Worm (Caenorhabditis elegans): Measurements from ENCODE around the gene ipla-5.

Gene ipla-5

DNA sequence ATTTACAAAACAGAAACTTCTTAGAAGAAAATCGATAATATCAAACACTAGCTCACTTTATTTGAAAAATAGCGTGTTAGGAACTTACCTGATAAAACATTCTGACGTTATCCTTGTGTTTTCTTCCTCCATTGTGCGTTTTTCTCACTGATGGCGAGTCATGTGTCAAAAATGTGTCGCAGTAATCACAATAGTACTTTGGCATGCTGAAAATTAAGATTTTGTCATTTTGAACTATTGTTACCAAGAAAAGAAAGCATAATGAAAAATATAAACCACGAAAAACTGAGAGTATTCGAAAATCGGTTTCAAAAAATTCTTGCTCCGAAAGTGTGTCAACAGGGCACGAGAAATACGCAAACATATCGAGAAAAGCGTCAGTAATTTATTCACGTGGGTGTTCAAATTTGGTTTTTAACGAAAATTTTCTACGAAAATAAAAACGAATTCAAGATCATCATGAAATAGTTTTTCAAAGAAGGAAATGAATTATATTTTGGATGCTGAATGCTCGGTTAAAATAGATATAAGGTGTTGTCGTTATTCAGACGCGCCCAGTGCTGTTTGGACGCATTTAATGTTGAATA, 27.3 kb upstream of the ipla-5 start, which contains the start of gene snrp-3 (continued):
- TF ChIP-seq F52B5.7 (tag; optimal IDR thresholded peaks at IDR 0.05), result no peak
- no peak for TF ChIP-seq him-1 (tag; optimal IDR thresholded peaks at IDR 0.05)
- TF ChIP-seq hlh-26 (GFP tag; conservative IDR thresholded peaks at IDR 0.05), result no peak
- TF ChIP-seq nhr-120 (GFP tag; IDR thresholded peaks at IDR 0.05), result no peak
- TF ChIP-seq ceh-79 (tag; optimal IDR thresholded peaks at IDR 0.05), result no peak
- no peak for TF ChIP-seq zim-3 (tag; optimal IDR thresholded peaks at IDR 0.05)
- no peak for TF ChIP-seq mxl-1 (tag; optimal IDR thresholded peaks at IDR 0.05)
- no peak for TF ChIP-seq athp-1 (tag; optimal IDR thresholded peaks at IDR 0.05)
- no peak for TF ChIP-seq let-526 (GFP tag; IDR thresholded peaks at IDR 0.05)
- TF ChIP-seq Y79H2A.3 (GFP tag; conservative IDR thresholded peaks at IDR 0.05), result 0 out of 2 replicates have a peak, but pooled peaks have one; percentile 44
- peak; percentile 81 for TF ChIP-seq lin-40 (tag; optimal IDR thresholded peaks at IDR 0.05)
- no peak for TF ChIP-seq bed-2 (GFP tag; IDR thresholded peaks at IDR 0.05)
- TF ChIP-seq fkh-3 (tag; optimal IDR thresholded peaks at IDR 0.05), result no peak
- no peak for TF ChIP-seq hlh-12 (tag; optimal IDR thresholded peaks at IDR 0.05)
- no peak for TF ChIP-seq ztf-6 (GFP tag; IDR thresholded peaks at IDR 0.05)
- no peak for TF ChIP-seq Y67H2A.10 (GFP tag; conservative IDR thresholded peaks at IDR 0.05)
- no peak for TF ChIP-seq aptf-3 (GFP tag; IDR thresholded peaks at IDR 0.05)
- no peak for TF ChIP-seq somi-1 (GFP tag; optimal IDR thresholded peaks at IDR 0.05)
- TF ChIP-seq lir-1 (GFP tag; conservative IDR thresholded peaks at IDR 0.05), result 0 out of 2 replicates have a peak, but pooled peaks have one; percentile 13
- TF ChIP-seq F23B12.7 (tag; optimal IDR thresholded peaks at IDR 0.05; ENCODE audit: insufficient read depth), result peak; percentile 2
- peak; percentile 63 for TF ChIP-seq lsl-1 (GFP tag; optimal IDR thresholded peaks at IDR 0.05)
- TF ChIP-seq let-607 (tag; optimal IDR thresholded peaks at IDR 0.05), result peak in 1 of 2 experiments; percentile 12
- no peak for TF ChIP-seq hrde-1 (tag; optimal IDR thresholded peaks at IDR 0.05; ENCODE audit: borderline replicate concordance)
- TF ChIP-seq attf-3 (GFP tag; conservative IDR thresholded peaks at IDR 0.05), result peak; percentile 59; the same call in 1 of the 2 replicates
- no peak for TF ChIP-seq gei-17 (GFP tag; optimal IDR thresholded peaks at IDR 0.05)
- no peak for TF ChIP-seq cebp-1 (GFP tag; IDR thresholded peaks at IDR 0.05)
- peak; percentile 75 for TF ChIP-seq cebp-1 (tag; optimal IDR thresholded peaks at IDR 0.05)
- TF ChIP-seq repo-1 (tag; optimal IDR thresholded peaks at IDR 0.05), result peak; percentile 25
- no peak for TF ChIP-seq F10E7.11 (tag; optimal IDR thresholded peaks at IDR 0.05)
- TF ChIP-seq B0019.2 (GFP tag; conservative IDR thresholded peaks at IDR 0.05), result no peak
- no peak for TF ChIP-seq F37B4.10 (GFP tag; IDR thresholded peaks at IDR 0.05)
- TF ChIP-seq zfh-2 (GFP tag; conservative IDR thresholded peaks at IDR 0.05), result no peak
- TF ChIP-seq nhr-179 (tag; optimal IDR thresholded peaks at IDR 0.05), result no peak
- TF ChIP-seq Y95B8A.8 (GFP tag; IDR thresholded peaks at IDR 0.05), result no peak
- peak; percentile 36 for TF ChIP-seq tlf-1 (GFP tag; optimal IDR thresholded peaks at IDR 0.05)
- peak; percentile 32; the same call in 1 of the 2 replicates for TF ChIP-seq hsf-1 (GFP tag; IDR thresholded peaks at IDR 0.05)
- peak; percentile 76 for TF ChIP-seq mcd-1 (GFP tag; IDR thresholded peaks at IDR 0.05)
- TF ChIP-seq F57A8.1 (GFP tag; optimal IDR thresholded peaks at IDR 0.05), result no peak
- no peak for TF ChIP-seq Y53F4B.3 (GFP tag; IDR thresholded peaks at IDR 0.05)
- TF ChIP-seq F33H1.4 (GFP tag; IDR thresholded peaks at IDR 0.05), result peak; percentile 67
- TF ChIP-seq C06A6.2 (GFP tag; conservative IDR thresholded peaks at IDR 0.05), result 0 out of 2 replicates have a peak, but pooled peaks have one; percentile 34
- peak; percentile 37 for TF ChIP-seq snpc-4 (GFP tag; optimal IDR thresholded peaks at IDR 0.05)
- TF ChIP-seq snpc-4 (tag; optimal IDR thresholded peaks at IDR 0.05), result peak; percentile 51 to 57 (median 55)
- TF ChIP-seq ets-4 (GFP tag; optimal IDR thresholded peaks at IDR 0.05), result no peak
- TF ChIP-seq B0336.3 (GFP tag; IDR thresholded peaks at IDR 0.05), result 0 out of 2 replicates have a peak, but pooled peaks have one; percentile 42
- no peak for TF ChIP-seq F22D6.2 (tag; optimal IDR thresholded peaks at IDR 0.05)
- TF ChIP-seq ztf-26 (tag; optimal IDR thresholded peaks at IDR 0.05), result no peak
- no peak for TF ChIP-seq ztf-22 (GFP tag; optimal IDR thresholded peaks at IDR 0.05)

Measured in whole organism, young adult.